Fruit fly (Drosophila melanogaster): ENCODE measurements around the gene CG34241.

DNA sequence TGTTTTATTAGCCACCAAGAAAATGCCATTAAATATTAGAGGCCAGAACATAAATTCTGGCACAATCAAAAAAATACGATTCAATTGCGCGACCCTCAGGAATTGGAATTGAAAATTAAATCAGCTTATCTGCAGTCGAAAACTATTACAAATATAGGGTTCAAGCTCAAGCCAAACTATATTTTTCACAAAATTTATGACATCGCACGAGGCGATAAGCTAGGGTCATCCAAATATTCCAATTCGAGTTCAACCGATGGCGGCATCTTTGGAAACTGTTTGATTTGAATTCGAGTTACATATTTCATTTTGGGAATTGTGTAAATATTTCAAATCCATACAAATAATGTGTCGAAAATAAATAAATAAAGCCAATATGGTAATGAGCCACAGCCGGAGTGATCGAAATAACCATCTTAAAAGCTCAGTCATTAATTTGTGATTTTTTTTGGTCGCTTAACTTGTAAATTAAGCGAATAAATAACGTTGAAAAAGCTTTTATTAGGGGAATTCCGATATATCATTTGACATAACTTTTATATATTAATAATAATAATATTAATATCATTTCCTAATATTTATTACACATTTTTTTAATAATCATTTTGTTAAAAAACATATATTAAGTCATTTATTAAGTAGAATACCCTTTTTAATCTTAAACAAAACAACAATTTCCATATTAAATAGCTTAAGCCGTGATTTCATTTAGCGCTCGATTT, 42.6 kb upstream of the CG34241 start:
- TF ChIP-seq CG12299 (tag; optimal IDR thresholded peaks at IDR 0.05) (no peak), CG9876 (GFP tag; optimal IDR thresholded peaks at IDR 0.05) (no peak), CG12104 (GFP tag; optimal IDR thresholded peaks at IDR 0.05) (no peak), CG9727 (GFP tag; optimal IDR thresholded peaks at IDR 0.05) (no peak), zfh1 (GFP tag; IDR thresholded peaks at IDR 0.05) (no peak), CG3281 (GFP tag; optimal IDR thresholded peaks at IDR 0.05) (no peak)
